Worm (Caenorhabditis elegans): ENCODE data around the gene oatr-1.
A peak's percentile ranks its signal among the peaks of the same experiment; 100 is the strongest.

The oatr-1 gene

ce11 chrIII:6395706-6396232, at the start of gene oatr-1:
oatr-1 (minus strand) TSS chrIII:6396182.
- TF ChIP-seq elt-1 (tag; optimal IDR thresholded peaks at IDR 0.05): no peak
- TF ChIP-seq crh-2 (tag; optimal IDR thresholded peaks at IDR 0.05): peak; percentile 81
- TF ChIP-seq sma-9 (GFP tag; optimal IDR thresholded peaks at IDR 0.05): peak; percentile 64
- TF ChIP-seq sma-9 (tag; optimal IDR thresholded peaks at IDR 0.05): no peak
- TF ChIP-seq nhr-237 (tag; optimal IDR thresholded peaks at IDR 0.05): no peak
- TF ChIP-seq mdl-1 (tag; optimal IDR thresholded peaks at IDR 0.05): peak in 1 of 2 experiments; percentile 2
- peak; percentile 7 for TF ChIP-seq fos-1 (tag; optimal IDR thresholded peaks at IDR 0.05)

ce11 chrIII:6444335-6444734, 48.4 kb upstream of the oatr-1 start, which contains the start of gene C05D11.13:
C05D11.13 (minus strand) TSS chrIII:6444586.
- peak in 1 of 2 experiments; percentile 84 for TF ChIP-seq lsy-2 (tag; optimal IDR thresholded peaks at IDR 0.05)
- peak; percentile 59 for TF ChIP-seq sma-9 (GFP tag; optimal IDR thresholded peaks at IDR 0.05)
- no peak for TF ChIP-seq sma-9 (tag; optimal IDR thresholded peaks at IDR 0.05)
- peak; percentile 51 for TF ChIP-seq unc-55 (GFP tag; optimal IDR thresholded peaks at IDR 0.05)
- peak; percentile 7 for TF ChIP-seq nhr-25 (tag; optimal IDR thresholded peaks at IDR 0.05)
- TF ChIP-seq nhr-129 (tag; optimal IDR thresholded peaks at IDR 0.05): peak; percentile 59
- TF ChIP-seq crh-2 (tag; optimal IDR thresholded peaks at IDR 0.05): peak; percentile 65
- TF ChIP-seq sma-3 (GFP tag; optimal IDR thresholded peaks at IDR 0.05): peak; percentile 47
- TF ChIP-seq unc-62 (GFP tag; optimal IDR thresholded peaks at IDR 0.05): no peak
- TF ChIP-seq F13H6.1 (tag; optimal IDR thresholded peaks at IDR 0.05): peak; percentile 56
- no peak for TF ChIP-seq nhr-23 (tag; optimal IDR thresholded peaks at IDR 0.05)
- peak; percentile 16 for TF ChIP-seq ztf-4 (tag; optimal IDR thresholded peaks at IDR 0.05)
- peak; percentile 68 for TF ChIP-seq C34F6.9 (tag; optimal IDR thresholded peaks at IDR 0.05)
- TF ChIP-seq fos-1 (tag; optimal IDR thresholded peaks at IDR 0.05): peak; percentile 32
- TF ChIP-seq dmd-4 (tag; optimal IDR thresholded peaks at IDR 0.05): no peak
- no peak for TF ChIP-seq snpc-4 (tag; optimal IDR thresholded peaks at IDR 0.05)
- TF ChIP-seq nhr-21 (tag; optimal IDR thresholded peaks at IDR 0.05): peak; percentile 0

ce11 chrIII:6442305-6443125, 46.5 kb upstream of the oatr-1 start, which contains the start of gene mel-32:
mel-32 (minus strand) TSS chrIII:6443000.
- TF ChIP-seq zag-1 (tag; optimal IDR thresholded peaks at IDR 0.05) (no peak), ceh-16 (tag; optimal IDR thresholded peaks at IDR 0.05) (no peak), crh-2 (tag; optimal IDR thresholded peaks at IDR 0.05) (peak; percentile 16), sma-3 (GFP tag; optimal IDR thresholded peaks at IDR 0.05) (peak; percentile 2), nhr-129 (tag; optimal IDR thresholded peaks at IDR 0.05) (no peak), blmp-1 (tag; optimal IDR thresholded peaks at IDR 0.05; ENCODE audit: insufficient read depth) (peak; percentile 21), nhr-6 (tag; optimal IDR thresholded peaks at IDR 0.05) (no peak), dmd-4 (tag; optimal IDR thresholded peaks at IDR 0.05) (no peak), lsy-2 (tag; optimal IDR thresholded peaks at IDR 0.05) (peak in 1 of 2 experiments; percentile 49), ama-1 (optimal IDR thresholded peaks at IDR 0.05) (peak; percentile 31), unc-62 (GFP tag; optimal IDR thresholded peaks at IDR 0.05) (no peak), fos-1 (tag; optimal IDR thresholded peaks at IDR 0.05) (peak; percentile 22), sma-9 (GFP tag; optimal IDR thresholded peaks at IDR 0.05) (peak; percentile 22), sma-9 (tag; optimal IDR thresholded peaks at IDR 0.05) (no peak), nhr-237 (tag; optimal IDR thresholded peaks at IDR 0.05) (no peak), egl-27 (tag; optimal IDR thresholded peaks at IDR 0.05) (no peak)

ce11 chrIII:6439854-6440253, 43.9 kb upstream of the oatr-1 start:
- no peak for TF ChIP-seq nhr-129 (tag; optimal IDR thresholded peaks at IDR 0.05)
- TF ChIP-seq nhr-12 (tag; optimal IDR thresholded peaks at IDR 0.05): no peak
- no peak for TF ChIP-seq mab-5 (tag; optimal IDR thresholded peaks at IDR 0.05)
- no peak for TF ChIP-seq egl-27 (tag; optimal IDR thresholded peaks at IDR 0.05)
- TF ChIP-seq elt-1 (tag; optimal IDR thresholded peaks at IDR 0.05): no peak
- TF ChIP-seq peb-1 (tag; optimal IDR thresholded peaks at IDR 0.05): no peak
- no peak for TF ChIP-seq lin-13 (GFP tag; optimal IDR thresholded peaks at IDR 0.05)
- TF ChIP-seq sem-4 (tag; optimal IDR thresholded peaks at IDR 0.05): no peak
- TF ChIP-seq unc-39 (tag; optimal IDR thresholded peaks at IDR 0.05): no peak
- TF ChIP-seq F13H6.1 (tag; optimal IDR thresholded peaks at IDR 0.05): no peak
- TF ChIP-seq mbf-1 (tag; optimal IDR thresholded peaks at IDR 0.05): no peak
